Worm (Caenorhabditis elegans): ENCODE data around the gene drr-1.

ce11 chrII:13472101-13472500 is 23.6 kb downstream of the drr-1 start, which contains the start of gene E01G4.5:
- TF ChIP-seq ceh-39 (tag; optimal IDR thresholded peaks at IDR 0.05): no peak
- TF ChIP-seq nhr-76 (tag; optimal IDR thresholded peaks at IDR 0.05): no peak
- TF ChIP-seq M03D4.4 (tag; optimal IDR thresholded peaks at IDR 0.05): no peak
- no peak for TF ChIP-seq ztf-11 (tag; optimal IDR thresholded peaks at IDR 0.05)
- TF ChIP-seq unc-62 (GFP tag; optimal IDR thresholded peaks at IDR 0.05): no peak
- no peak for TF ChIP-seq nhr-237 (tag; optimal IDR thresholded peaks at IDR 0.05)
- no peak for TF ChIP-seq blmp-1 (tag; optimal IDR thresholded peaks at IDR 0.05)
- peak; percentile 58 for TF ChIP-seq hlh-1 (tag; optimal IDR thresholded peaks at IDR 0.05)
- no peak for TF ChIP-seq pha-4 (tag; optimal IDR thresholded peaks at IDR 0.05)
- no peak for TF ChIP-seq ces-1 (GFP tag; optimal IDR thresholded peaks at IDR 0.05)
- TF ChIP-seq elt-1 (tag; optimal IDR thresholded peaks at IDR 0.05; ENCODE audit: borderline replicate concordance, insufficient read depth): no peak
- TF ChIP-seq nhr-2 (tag; optimal IDR thresholded peaks at IDR 0.05): no peak
- no peak for TF ChIP-seq lin-13 (tag; optimal IDR thresholded peaks at IDR 0.05)

Data from whole organism, mixed stage, embryonic.